Worm (Caenorhabditis elegans) whole organism, L1 larva: ENCODE results near the gene irld-19.

ENCODE experiments used
- C34B4.2 ChIP-seq: sonication (generic microtip); optimal IDR thresholded peaks from 2 replicates; lab custom pipeline; 2017; ENCODE audit warnings: mild to moderate bottlenecking, missing genetic modification characterization, missing compliant biosample characterization
- Y116A8C.19 ChIP-seq: sonication (generic microtip); optimal IDR thresholded peaks from 2 replicates; lab custom pipeline; 2016; ENCODE audit warnings: missing compliant biosample characterization, missing genetic modification characterization, borderline replicate concordance
- aha-1 ChIP-seq: fragments of 150-350 bp; optimal IDR thresholded peaks from 2 replicates; lab custom pipeline; 2014; ENCODE audit warnings: missing biosample characterization, missing genetic modification characterization
- aly-2 ChIP-seq: fragments of 150-350 bp; optimal IDR thresholded peaks from 2 replicates; lab custom pipeline; 2014; ENCODE audit warnings: missing biosample characterization, missing genetic modification characterization
- ama-1 ChIP-seq: fragments of 150-350 bp; optimal IDR thresholded peaks from 2 replicates; lab custom pipeline; 2014
- dsc-1 ChIP-seq: sonication (generic microtip); optimal IDR thresholded peaks from 2 replicates; lab custom pipeline; 2016; ENCODE audit warnings: mild to moderate bottlenecking, missing genetic modification characterization, missing compliant biosample characterization
- efl-1 ChIP-seq, 4 experiments: fragments of 150-350 bp; optimal IDR thresholded peaks in 3 of 4; peaks in 1 of 4; 1 replicate in 1 of 4; 2 replicates in 3 of 4; lab custom pipeline; 2014; ENCODE audit warnings: missing biosample characterization in 2 of 4, missing genetic modification characterization in 2 of 4, missing genetic modification reagents in 2 of 4
- ets-5 ChIP-seq: fragments of 200-800 bp; sonication (Bioruptor generic); IDR thresholded peaks from 2 replicates; pipeline ENCODE4 v1.3.6; 2022; ENCODE audit warnings: missing genetic modification characterization, missing compliant biosample characterization
- fkh-10 ChIP-seq: sonication (generic microtip); optimal IDR thresholded peaks from 2 replicates; lab custom pipeline; 2017; ENCODE audit warnings: missing biosample characterization, missing genetic modification reagents, missing genetic modification characterization
- fkh-4 ChIP-seq: sonication (generic microtip); optimal IDR thresholded peaks from 2 replicates; lab custom pipeline; 2016; ENCODE audit warnings: missing compliant biosample characterization, missing genetic modification characterization, borderline replicate concordance
- fkh-8 ChIP-seq: sonication (generic microtip); optimal IDR thresholded peaks from 2 replicates; lab custom pipeline; 2016; ENCODE audit warnings: mild to moderate bottlenecking, missing genetic modification characterization, missing compliant biosample characterization
- hlh-17 ChIP-seq: fragments of 200-800 bp; sonication (Bioruptor generic); optimal IDR thresholded peaks from 2 replicates; lab custom pipeline; 2018; ENCODE audit warnings: missing genetic modification characterization, mild to moderate bottlenecking, missing compliant biosample characterization, moderate library complexity, borderline replicate concordance
- hlh-4 ChIP-seq: sonication (generic microtip); optimal IDR thresholded peaks from 2 replicates; lab custom pipeline; 2016; ENCODE audit warnings: mild to moderate bottlenecking, missing genetic modification characterization, missing compliant biosample characterization
- irx-1 ChIP-seq: sonication (generic microtip); optimal IDR thresholded peaks from 2 replicates; lab custom pipeline; 2016; ENCODE audit warnings: missing genetic modification characterization, missing compliant biosample characterization
- jun-1 ChIP-seq: fragments of 150-350 bp; optimal IDR thresholded peaks from 2 replicates; lab custom pipeline; 2014; ENCODE audit warnings: missing biosample characterization, missing genetic modification reagents, missing genetic modification characterization
- lin-13 ChIP-seq: fragments of 150-350 bp; optimal IDR thresholded peaks from 2 replicates; lab custom pipeline; 2014; ENCODE audit warnings: missing biosample characterization, missing genetic modification reagents, missing genetic modification characterization
- lin-15B ChIP-seq: fragments of 150-350 bp; sonication (generic microtip); optimal IDR thresholded peaks from 3 replicates; lab custom pipeline; 2014; ENCODE audit warnings: missing biosample characterization, missing genetic modification characterization
- lir-3 ChIP-seq: sonication (generic microtip); optimal IDR thresholded peaks from 2 replicates; lab custom pipeline; 2016; ENCODE audit warnings: mild to moderate bottlenecking, missing genetic modification characterization, moderate library complexity, missing compliant biosample characterization; ENCODE audit not compliant: poor library complexity
- mab-9 ChIP-seq: fragments of 200-800 bp; sonication (Bioruptor generic); IDR thresholded peaks from 2 replicates; pipeline ENCODE4 v1.3.6; 2022; ENCODE audit warnings: missing genetic modification reagents, missing genetic modification characterization, missing compliant biosample characterization
- mdl-1 ChIP-seq, 2 experiments: fragments of 150-350 bp; optimal IDR thresholded peaks; 2 replicates each; lab custom pipeline; 2014 to 2017; ENCODE audit warnings: missing biosample characterization in 2 of 2, missing genetic modification characterization in 2 of 2, inconsistent platforms in 1 of 2
- nhr-71 ChIP-seq: sonication (generic microtip); optimal IDR thresholded peaks from 2 replicates; lab custom pipeline; 2016; ENCODE audit warnings: mild to moderate bottlenecking, missing genetic modification characterization, moderate library complexity, missing compliant biosample characterization
- nhr-76 ChIP-seq: sonication (generic microtip); optimal IDR thresholded peaks from 2 replicates; lab custom pipeline; 2017; ENCODE audit warnings: missing biosample characterization, missing genetic modification characterization
- nhr-77 ChIP-seq: fragments of 150-350 bp; optimal IDR thresholded peaks from 2 replicates; lab custom pipeline; 2014; ENCODE audit warnings: missing biosample characterization, missing genetic modification characterization
- nhr-84 ChIP-seq: sonication (generic microtip); optimal IDR thresholded peaks from 2 replicates; lab custom pipeline; 2017; ENCODE audit warnings: missing biosample characterization, missing genetic modification characterization
- rnt-1 ChIP-seq: sonication (generic microtip); optimal IDR thresholded peaks from 2 replicates; lab custom pipeline; 2016; ENCODE audit warnings: mild to moderate bottlenecking, missing genetic modification characterization, moderate library complexity, missing compliant biosample characterization
- snu-23 ChIP-seq: sonication (generic microtip); optimal IDR thresholded peaks from 2 replicates; lab custom pipeline; 2016; ENCODE audit warnings: missing genetic modification characterization, missing compliant biosample characterization
- sptf-1 ChIP-seq: fragments of 150-350 bp; optimal IDR thresholded peaks from 2 replicates; lab custom pipeline; 2014; ENCODE audit warnings: missing biosample characterization, missing genetic modification characterization
- swsn-7 ChIP-seq: sonication (generic microtip); optimal IDR thresholded peaks from 2 replicates; lab custom pipeline; 2016; ENCODE audit warnings: missing genetic modification characterization, missing compliant biosample characterization
- tlp-1 ChIP-seq: fragments of 150-350 bp; optimal IDR thresholded peaks from 2 replicates; lab custom pipeline; 2014; ENCODE audit warnings: missing biosample characterization, missing genetic modification characterization
- unc-130 ChIP-seq: fragments of 150-350 bp; optimal IDR thresholded peaks from 2 replicates; lab custom pipeline; 2017; ENCODE audit warnings: missing biosample characterization, missing genetic modification characterization, inconsistent platforms
- unc-30 ChIP-seq: sonication (generic microtip); optimal IDR thresholded peaks from 2 replicates; lab custom pipeline; 2017; ENCODE audit warnings: missing biosample characterization, missing genetic modification characterization
- unc-86 ChIP-seq: sonication (generic microtip); optimal IDR thresholded peaks from 2 replicates; lab custom pipeline; 2016; ENCODE audit warnings: missing genetic modification characterization, missing compliant biosample characterization
- unc-98 ChIP-seq: fragments of 200-800 bp; sonication (Bioruptor generic); IDR thresholded peaks from 2 replicates; pipeline ENCODE4 v1.3.6; 2022; ENCODE audit warnings: missing genetic modification characterization, missing compliant biosample characterization
- vab-15 ChIP-seq: sonication (generic microtip); optimal IDR thresholded peaks from 2 replicates; lab custom pipeline; 2017; ENCODE audit warnings: missing genotype, mild to moderate bottlenecking, missing genetic modification characterization, missing compliant biosample characterization
- zag-1 ChIP-seq: fragments of 150-350 bp; optimal IDR thresholded peaks from 2 replicates; lab custom pipeline; 2014; ENCODE audit warnings: missing biosample characterization, missing genetic modification characterization
- zip-4 ChIP-seq: fragments of 200-800 bp; sonication (Bioruptor generic); optimal IDR thresholded peaks from 2 replicates; lab custom pipeline; 2018; ENCODE audit warnings: mild to moderate bottlenecking, missing genetic modification characterization, moderate library complexity, missing compliant biosample characterization
- ztf-11 ChIP-seq, 2 experiments: sonication (generic microtip); optimal IDR thresholded peaks; 2 replicates each; lab custom pipeline; 2016 to 2017; ENCODE audit warnings: missing genetic modification characterization in 2 of 2, missing biosample characterization in 1 of 2, missing compliant biosample characterization in 1 of 2

The irld-19 gene

DNA sequence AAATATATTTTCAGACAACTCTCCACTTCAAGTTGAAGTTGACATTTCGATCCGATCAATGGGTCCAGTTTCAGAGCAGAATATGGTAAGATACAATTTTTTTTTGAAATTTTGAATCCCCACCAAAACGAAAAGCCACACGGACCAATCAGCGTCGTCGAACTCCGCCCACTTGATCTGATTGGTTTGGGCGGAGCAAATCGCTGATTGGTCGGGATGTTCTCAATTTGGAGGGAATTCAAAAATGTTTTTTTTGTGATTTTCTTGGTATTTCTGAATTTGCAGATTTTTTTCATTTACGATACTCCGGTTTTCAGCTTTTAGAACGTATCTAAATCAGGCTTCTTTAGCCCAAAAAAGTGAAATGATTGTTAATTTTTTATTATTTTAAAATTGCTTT, 21.3 kb upstream of the irld-19 start:
- TF ChIP-seq unc-98 (GFP tag; lab: Robert Waterston, UW) (no peak), mab-9 (GFP tag; lab: Robert Waterston, UW) (no peak), nhr-84 (tag; lab: Kevin White, UChicago) (no peak), C34B4.2 (tag; lab: Kevin White, UChicago) (no peak), hlh-17 (GFP tag; lab: Kevin White, UChicago) (no peak), fkh-4 (tag; lab: Kevin White, UChicago) (no peak), lin-13 (GFP tag; lab: Kevin White, UChicago) (no peak), unc-86 (tag; lab: Kevin White, UChicago) (no peak), unc-30 (tag; lab: Kevin White, UChicago) (no peak), nhr-77 (tag; lab: Kevin White, UChicago) (no peak), fkh-8 (tag; lab: Kevin White, UChicago) (no peak), efl-1 (optimal IDR thresholded peaks at IDR 0.05; lab: Kevin White, UChicago) (no peak), efl-1 (GFP tag; optimal IDR thresholded peaks at IDR 0.05 in 1 of 2; lab: Kevin White, UChicago) (no peak), aly-2 (tag; lab: Kevin White, UChicago) (no peak), irx-1 (no peak), ztf-11 (tag; optimal IDR thresholded peaks at IDR 0.05; lab: Kevin White, UChicago) (no peak), lir-3 (tag; lab: Kevin White, UChicago) (no peak), mdl-1 (tag; optimal IDR thresholded peaks at IDR 0.05; lab: Kevin White, UChicago) (no peak)

DNA sequence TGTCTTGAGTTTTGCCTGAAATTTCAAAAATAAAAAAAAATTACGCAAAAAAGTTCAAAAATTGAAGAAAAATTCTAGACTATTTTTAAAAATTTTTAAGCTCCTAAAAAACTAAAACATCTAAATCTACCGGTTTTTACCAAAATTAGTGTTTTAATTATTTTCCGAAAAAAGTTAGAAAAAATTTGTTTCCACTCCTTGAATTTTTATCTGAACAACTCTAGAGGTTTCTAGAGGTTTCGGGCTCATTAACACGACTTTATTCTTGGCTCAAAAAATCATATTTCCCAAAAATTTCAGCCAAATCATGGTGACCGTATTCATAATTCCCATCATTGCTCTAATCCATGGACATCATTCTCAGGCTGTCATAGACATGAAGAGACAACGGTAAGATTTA, 20.7 kb upstream of the irld-19 start, which contains the start of gene lgc-37:
TSS of gene lgc-37 (plus strand) at position 301 of the 400 bp plus-strand sequence.
- no peak for TF ChIP-seq zag-1 (tag; lab: Kevin White, UChicago)
- TF ChIP-seq nhr-76: no peak
- TF ChIP-seq mdl-1 (tag; optimal IDR thresholded peaks at IDR 0.05; lab: Kevin White, UChicago): no peak
- no peak for TF ChIP-seq swsn-7 (tag; lab: Kevin White, UChicago)
- no peak for TF ChIP-seq snu-23
- no peak for TF ChIP-seq Y116A8C.19 (tag; lab: Kevin White, UChicago)
- TF ChIP-seq jun-1: no peak
- TF ChIP-seq ets-5 (GFP tag; lab: Robert Waterston, UW): no peak
- no peak for TF ChIP-seq sptf-1 (tag; lab: Kevin White, UChicago)
- no peak for TF ChIP-seq vab-15 (tag; lab: Kevin White, UChicago)
- no peak for TF ChIP-seq zip-4 (GFP tag; lab: Kevin White, UChicago)

DNA sequence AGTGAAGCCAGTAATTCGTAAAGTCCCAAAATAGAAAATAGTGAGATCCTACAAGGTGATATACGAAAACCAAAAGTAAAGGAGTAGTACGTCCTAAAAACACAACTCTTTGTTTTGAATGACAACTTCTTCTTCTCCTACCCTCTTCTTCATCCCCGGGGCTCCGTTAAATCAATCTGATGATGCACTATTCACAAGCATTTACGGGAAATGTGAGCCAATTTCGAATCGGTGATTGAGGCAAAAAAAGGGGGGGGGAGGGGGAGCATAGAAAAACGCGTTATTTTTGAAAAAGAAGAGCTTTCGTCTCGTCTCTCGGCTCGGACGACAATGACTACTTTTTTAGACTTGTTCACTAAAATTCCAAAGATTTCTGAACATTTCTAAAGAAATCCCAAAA, 19.7 kb upstream of the irld-19 start:
- TF ChIP-seq fkh-10 (GFP tag; lab: Kevin White, UChicago) (peak; percentile 82), tlp-1 (tag; lab: Kevin White, UChicago) (no peak)

DNA sequence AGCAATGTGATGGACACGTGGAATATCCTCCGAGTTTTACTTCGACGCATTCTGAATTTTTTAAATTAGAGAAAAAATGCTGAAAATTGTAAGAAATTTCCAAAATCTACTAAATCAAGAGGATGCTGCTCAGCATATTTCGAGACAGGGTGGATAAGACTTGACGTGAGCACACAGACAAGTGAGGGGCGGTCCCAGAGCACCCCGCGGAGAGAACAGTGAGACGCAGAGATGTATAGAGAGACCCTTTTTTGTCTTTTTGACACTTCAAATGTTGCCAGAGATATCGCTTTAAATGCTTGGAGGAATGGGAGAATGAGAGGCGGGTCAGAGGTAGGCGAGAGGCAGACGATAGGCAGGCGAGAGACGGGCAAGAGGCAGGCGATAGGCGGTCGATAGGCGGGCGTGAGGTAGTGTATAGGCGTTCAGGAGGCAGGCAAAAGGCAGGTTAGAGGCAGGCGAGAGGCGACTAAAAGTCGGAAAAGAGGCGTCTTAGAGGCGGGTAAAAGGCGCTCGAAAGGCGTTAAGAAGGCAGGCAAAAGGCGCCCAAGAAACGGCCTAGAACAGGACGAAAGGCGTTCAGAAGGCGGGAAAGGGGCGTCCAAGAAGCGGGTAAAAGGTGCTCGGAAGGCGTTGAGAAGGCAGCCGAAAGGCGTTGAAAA, 15.7 kb upstream of the irld-19 start, which contains the start of gene gab-1:
TSS of gene gab-1 (minus strand) at position 51 of the 662 bp plus-strand sequence.
- TF ChIP-seq rnt-1 (tag; lab: Kevin White, UChicago) (no peak), nhr-71 (no peak), unc-130 (no peak), ama-1 (lab: Kevin White, UChicago) (no peak), snu-23 (no peak)

DNA sequence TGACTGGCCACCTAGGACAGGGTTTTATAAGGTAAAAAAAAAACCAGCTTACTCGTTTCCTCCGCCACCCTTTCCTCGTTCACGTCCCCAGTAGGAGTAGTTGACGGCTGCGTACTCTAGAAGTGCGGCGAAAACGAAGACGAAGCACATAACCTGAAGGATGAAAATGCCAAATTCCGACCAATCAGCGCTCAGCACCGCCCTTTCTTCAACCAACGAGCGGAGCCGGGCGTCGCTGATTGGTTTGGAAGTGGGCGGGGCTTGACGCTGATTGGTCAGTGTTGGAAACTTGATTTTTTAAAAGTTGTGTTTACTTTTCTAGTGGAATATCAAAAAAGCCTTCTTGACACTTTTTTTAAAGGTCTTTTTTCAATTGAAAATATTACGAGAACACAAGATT, 9.6 kb upstream of the irld-19 start:
- TF ChIP-seq efl-1 (optimal IDR thresholded peaks at IDR 0.05; lab: Kevin White, UChicago) (no peak), efl-1 (GFP tag; optimal IDR thresholded peaks at IDR 0.05 in 1 of 2; lab: Kevin White, UChicago) (peak in 1 of 2 experiments; percentile 76), mab-9 (GFP tag; lab: Robert Waterston, UW) (no peak), aha-1 (tag; lab: Kevin White, UChicago) (no peak), hlh-4 (tag; lab: Kevin White, UChicago) (no peak), lin-15B (tag; lab: Kevin White, UChicago) (no peak), dsc-1 (tag; lab: Kevin White, UChicago) (no peak), ets-5 (GFP tag; lab: Robert Waterston, UW) (no peak), fkh-4 (tag; lab: Kevin White, UChicago) (no peak)
